Worm (Caenorhabditis elegans) whole organism, late embryonic: ENCODE measurements around the gene C27D6.3.
"Not testable (repeated sequence)": the region's sequence is repeated elsewhere in the genome, so short reads cannot be mapped to it uniquely, and the experiment has no call there.

ENCODE experiments used
- K02D7.2 ChIP-seq: sonication (generic microtip); optimal IDR thresholded peaks from 2 replicates; lab custom pipeline; 2017; ENCODE audit warnings: mild to moderate bottlenecking, missing genetic modification characterization, missing compliant biosample characterization
- K09A11.1 ChIP-seq: sonication (generic microtip); optimal IDR thresholded peaks from 2 replicates; lab custom pipeline; 2017; ENCODE audit warnings: antibody characterized with exemption, mild to moderate bottlenecking, missing genetic modification characterization, missing compliant biosample characterization; ENCODE audit not compliant: insufficient read depth
- Y22D7AL.16 ChIP-seq: sonication (generic microtip); optimal IDR thresholded peaks from 2 replicates; lab custom pipeline; 2016; ENCODE audit warnings: missing genetic modification characterization, missing compliant biosample characterization
- ama-1 ChIP-seq: fragments of 150-350 bp; optimal IDR thresholded peaks from 2 replicates; lab custom pipeline; 2014
- ceh-19 ChIP-seq: fragments of 200-800 bp; sonication (Bioruptor generic); optimal IDR thresholded peaks from 2 replicates; lab custom pipeline; 2018; ENCODE audit warnings: mild to moderate bottlenecking, missing genetic modification characterization, missing compliant biosample characterization
- ceh-2 ChIP-seq: sonication (generic microtip); optimal IDR thresholded peaks from 2 replicates; lab custom pipeline; 2016; ENCODE audit warnings: missing genotype, missing genetic modification characterization, missing compliant biosample characterization
- ceh-22 ChIP-seq: sonication (generic microtip); optimal IDR thresholded peaks from 2 replicates; lab custom pipeline; 2017; ENCODE audit warnings: missing biosample characterization, missing genetic modification characterization
- ceh-30 ChIP-seq: fragments of 150-350 bp; optimal IDR thresholded peaks from 2 replicates; lab custom pipeline; 2014; ENCODE audit warnings: missing biosample characterization, missing genetic modification characterization
- ceh-45 ChIP-seq: fragments of 200-800 bp; sonication (Bioruptor generic); IDR thresholded peaks from 2 replicates; pipeline ENCODE4 v1.3.6; 2022; ENCODE audit warnings: missing genetic modification reagents, missing genetic modification characterization, missing compliant biosample characterization
- ceh-48 ChIP-seq: sonication (generic microtip); optimal IDR thresholded peaks from 2 replicates; lab custom pipeline; 2016; ENCODE audit warnings: missing genetic modification characterization, inconsistent platforms, missing compliant biosample characterization
- ceh-9 ChIP-seq: sonication (generic microtip); optimal IDR thresholded peaks from 2 replicates; lab custom pipeline; 2016; ENCODE audit warnings: mild to moderate bottlenecking, missing genetic modification characterization, inconsistent platforms, missing compliant biosample characterization
- dmd-4 ChIP-seq: sonication (generic microtip); optimal IDR thresholded peaks from 2 replicates; lab custom pipeline; 2016; ENCODE audit warnings: borderline replicate concordance, missing genetic modification characterization, missing compliant biosample characterization
- elt-2 ChIP-seq: sonication (generic microtip); optimal IDR thresholded peaks from 2 replicates; lab custom pipeline; 2016; ENCODE audit warnings: missing genetic modification reagents, missing genetic modification characterization, missing compliant biosample characterization
- elt-4 ChIP-seq: sonication (generic microtip); optimal IDR thresholded peaks from 2 replicates; lab custom pipeline; 2016; ENCODE audit warnings: missing genetic modification characterization, missing compliant biosample characterization
- fax-1 ChIP-seq: sonication (generic microtip); optimal IDR thresholded peaks from 2 replicates; lab custom pipeline; 2016; ENCODE audit warnings: missing genotype, missing genetic modification characterization, missing compliant biosample characterization
- fkh-10 ChIP-seq: fragments of 150-350 bp; optimal IDR thresholded peaks from 2 replicates; lab custom pipeline; 2014; ENCODE audit warnings: missing biosample characterization, missing genetic modification reagents, missing genetic modification characterization
- fkh-6 ChIP-seq: sonication (generic microtip); optimal IDR thresholded peaks from 2 replicates; lab custom pipeline; 2016; ENCODE audit warnings: missing genetic modification characterization, missing compliant biosample characterization
- gmeb-2 ChIP-seq: sonication (generic microtip); optimal IDR thresholded peaks from 2 replicates; lab custom pipeline; 2016; ENCODE audit warnings: missing genetic modification characterization, inconsistent platforms, missing compliant biosample characterization
- hlh-13 ChIP-seq: fragments of 200-800 bp; sonication (Bioruptor generic); optimal IDR thresholded peaks from 2 replicates; lab custom pipeline; 2018; ENCODE audit warnings: mild to moderate bottlenecking, missing genetic modification characterization, missing compliant biosample characterization
- hlh-8 ChIP-seq: sonication (generic microtip); optimal IDR thresholded peaks from 2 replicates; lab custom pipeline; 2016; ENCODE audit warnings: missing genotype, missing genetic modification characterization, missing compliant biosample characterization
- lim-6 ChIP-seq: sonication (generic microtip); optimal IDR thresholded peaks from 2 replicates; lab custom pipeline; 2016; ENCODE audit warnings: missing genetic modification characterization, missing compliant biosample characterization
- lin-11 ChIP-seq: fragments of 200-800 bp; sonication (Bioruptor generic); optimal IDR thresholded peaks from 2 replicates; lab custom pipeline; 2018; ENCODE audit warnings: mild to moderate bottlenecking, missing genetic modification characterization, missing compliant biosample characterization
- madf-2 ChIP-seq: sonication (generic microtip); optimal IDR thresholded peaks from 2 replicates; lab custom pipeline; 2017; ENCODE audit warnings: missing genetic modification characterization, missing compliant biosample characterization
- mec-3 ChIP-seq: sonication (generic microtip); optimal IDR thresholded peaks from 2 replicates; lab custom pipeline; 2016; ENCODE audit warnings: borderline replicate concordance, missing genetic modification characterization, missing compliant biosample characterization
- nhr-11 ChIP-seq: fragments of 150-350 bp; optimal IDR thresholded peaks from 2 replicates; lab custom pipeline; 2014; ENCODE audit warnings: missing biosample characterization, missing genetic modification characterization
- nhr-232 ChIP-seq: sonication (generic microtip); optimal IDR thresholded peaks from 2 replicates; lab custom pipeline; 2016; ENCODE audit warnings: missing genetic modification characterization, missing compliant biosample characterization
- npax-4 ChIP-seq: sonication (generic microtip); optimal IDR thresholded peaks from 2 replicates; lab custom pipeline; 2016; ENCODE audit warnings: missing genetic modification characterization, missing compliant biosample characterization
- odd-2 ChIP-seq: sonication (generic microtip); optimal IDR thresholded peaks from 2 replicates; lab custom pipeline; 2017; ENCODE audit warnings: antibody characterized with exemption, mild to moderate bottlenecking, missing genetic modification characterization, missing compliant biosample characterization
- pag-3 ChIP-seq: sonication (generic microtip); optimal IDR thresholded peaks from 2 replicates; lab custom pipeline; 2016; ENCODE audit warnings: missing compliant biosample characterization, missing genetic modification characterization, borderline replicate concordance
- pat-9 ChIP-seq: fragments of 200-800 bp; sonication (Bioruptor generic); optimal IDR thresholded peaks from 2 replicates; lab custom pipeline; 2018; ENCODE audit warnings: mild to moderate bottlenecking, missing genetic modification characterization, moderate library complexity, missing compliant biosample characterization
- pax-1 ChIP-seq: fragments of 150-350 bp; optimal IDR thresholded peaks from 2 replicates; lab custom pipeline; 2014; ENCODE audit warnings: missing biosample characterization, missing genetic modification characterization
- pha-2 ChIP-seq: sonication (generic microtip); optimal IDR thresholded peaks from 2 replicates; lab custom pipeline; 2017; ENCODE audit warnings: mild to moderate bottlenecking, missing genetic modification characterization, missing compliant biosample characterization
- pha-4 ChIP-seq: fragments of 150-350 bp; optimal IDR thresholded peaks from 2 replicates; lab custom pipeline; 2018; ENCODE audit warnings: missing biosample characterization, missing genetic modification reagents, missing genetic modification characterization
- pqm-1 ChIP-seq: sonication (generic microtip); optimal IDR thresholded peaks from 2 replicates; lab custom pipeline; 2016; ENCODE audit warnings: missing genetic modification characterization, missing compliant biosample characterization
- rnt-1 ChIP-seq: sonication (generic microtip); optimal IDR thresholded peaks from 2 replicates; lab custom pipeline; 2016; ENCODE audit warnings: missing genetic modification characterization, missing compliant biosample characterization
- sox-4 ChIP-seq: sonication (generic microtip); optimal IDR thresholded peaks from 2 replicates; lab custom pipeline; 2017; ENCODE audit warnings: mild to moderate bottlenecking, missing genetic modification characterization, inconsistent platforms, missing compliant biosample characterization
- syd-9 ChIP-seq: sonication (generic microtip); optimal IDR thresholded peaks from 2 replicates; lab custom pipeline; 2016; ENCODE audit warnings: mild to moderate bottlenecking, missing genetic modification characterization, moderate library complexity, missing compliant biosample characterization
- ttx-3 ChIP-seq: sonication (generic microtip); optimal IDR thresholded peaks from 2 replicates; lab custom pipeline; 2016; ENCODE audit warnings: missing genetic modification reagents, missing genetic modification characterization, missing compliant biosample characterization
- unc-3 ChIP-seq, 2 experiments: fragments of 200-800 bp in 1 of 2; sonication (Bioruptor generic) in 1 of 2; sonication (generic microtip) in 1 of 2; conservative IDR thresholded peaks in 1 of 2; optimal IDR thresholded peaks in 1 of 2; 2 replicates each; pipeline versions ENCODE4 v1.3.6 to Lab custom; 2016 to 2022; ENCODE audit warnings: missing compliant biosample characterization in 2 of 2, missing genetic modification characterization in 2 of 2, missing genetic modification reagents in 1 of 2
- unc-42 ChIP-seq: sonication (generic microtip); optimal IDR thresholded peaks from 2 replicates; lab custom pipeline; 2016; ENCODE audit warnings: missing genotype, missing genetic modification characterization, missing compliant biosample characterization
- unc-55 ChIP-seq: sonication (generic microtip); optimal IDR thresholded peaks from 2 replicates; lab custom pipeline; 2017; ENCODE audit warnings: missing biosample characterization, missing genetic modification reagents, missing genetic modification characterization
- unc-86 ChIP-seq: sonication (generic microtip); optimal IDR thresholded peaks from 2 replicates; lab custom pipeline; 2016; ENCODE audit warnings: missing genetic modification characterization, missing compliant biosample characterization

Gene C27D6.3

ce11 chrII:5170932-5171331 is 3.3 kb downstream of the C27D6.3 start, which contains the start of gene srb-1:
srb-1 (minus strand) TSS chrII:5171032.
- TF ChIP-seq pax-1 (tag; lab: Kevin White, UChicago) (no peak), fkh-6 (tag; lab: Kevin White, UChicago) (no peak), unc-42 (tag; lab: Kevin White, UChicago) (no peak), pqm-1 (tag; lab: Kevin White, UChicago) (no peak)

ce11 chrII:5166738-5167137 is 7.5 kb downstream of the C27D6.3 start, which contains the start of gene srb-3:
srb-3 (minus strand) TSS chrII:5166838.
- no peak for TF ChIP-seq lim-6 (tag; lab: Kevin White, UChicago)
- no peak for TF ChIP-seq ceh-48 (tag; lab: Kevin White, UChicago)
- no peak for TF ChIP-seq ceh-45
- TF ChIP-seq lin-11 (tag; lab: Kevin White, UChicago) = no peak
- TF ChIP-seq ceh-30 (tag; lab: Kevin White, UChicago) = no peak

- no peak for TF ChIP-seq ceh-22
- TF ChIP-seq hlh-8 = no peak
- no peak for TF ChIP-seq unc-86 (tag; lab: Kevin White, UChicago)
- TF ChIP-seq ceh-30 (tag; lab: Kevin White, UChicago) = no peak
- no peak for TF ChIP-seq ama-1 (lab: Kevin White, UChicago)
- TF ChIP-seq pat-9 (tag; lab: Kevin White, UChicago) = no peak
- TF ChIP-seq, all 69 proteins: peak for 0
These were observed 11.0 kb downstream of the C27D6.3 start, which contains the start of gene srb-5 for ce11 chrII:5163283-5163682. srb-5 (minus strand) TSS chrII:5163383.

- TF ChIP-seq K09A11.1 (tag; lab: Kevin White, UChicago) (no peak), ttx-3 (tag; lab: Kevin White, UChicago) (no peak), sox-4 (tag; lab: Kevin White, UChicago) (no peak), K02D7.2 (tag; lab: Kevin White, UChicago) (no peak), nhr-11 (tag; lab: Kevin White, UChicago) (no peak), elt-4 (no peak), fax-1 (tag; lab: Kevin White, UChicago) (no peak), madf-2 (tag; lab: Kevin White, UChicago) (no peak), hlh-13 (no peak), ceh-30 (tag; lab: Kevin White, UChicago) (no peak), unc-3 (GFP tag; conservative IDR thresholded peaks at IDR 0.05; lab: Robert Waterston, UW) (no peak), unc-3 (tag; optimal IDR thresholded peaks at IDR 0.05; lab: Kevin White, UChicago) (no peak), unc-55 (no peak), syd-9 (tag; lab: Kevin White, UChicago) (no peak), pag-3 (no peak), Y22D7AL.16 (tag; lab: Kevin White, UChicago) (no peak), fkh-10 (no peak), pha-2 (no peak), ceh-2 (tag; lab: Kevin White, UChicago) (no peak)
These were observed 13.2 kb downstream of the C27D6.3 start, which contains the start of gene C27D6.11 for ce11 chrII:5161102-5161501. C27D6.11 (minus strand) TSS chrII:5161202.

ce11 chrII:5158774-5159173 is 15.5 kb downstream of the C27D6.3 start, which contains the start of gene F58A6.9:
F58A6.9 (minus strand) TSS chrII:5158874.
- not testable (repeated sequence) for TF ChIP-seq lim-6 (tag; lab: Kevin White, UChicago); nhr-232 (tag; lab: Kevin White, UChicago); ama-1 (lab: Kevin White, UChicago)

ce11 chrII:5157525-5157924 is 16.7 kb downstream of the C27D6.3 start, which contains the start of gene srb-13:
srb-13 (minus strand) TSS chrII:5157625.
- TF ChIP-seq sox-4 (tag; lab: Kevin White, UChicago) = no peak
- no peak for TF ChIP-seq gmeb-2 (tag; lab: Kevin White, UChicago)
- no peak for TF ChIP-seq ceh-19 (GFP tag; lab: Kevin White, UChicago)
- no peak for TF ChIP-seq ceh-9 (tag; lab: Kevin White, UChicago)
- TF ChIP-seq pha-4 (tag; lab: Kevin White, UChicago) = no peak
- TF ChIP-seq odd-2 (tag; lab: Kevin White, UChicago) = no peak
- no peak for TF ChIP-seq npax-4
- no peak for TF ChIP-seq mec-3 (tag; lab: Kevin White, UChicago)
- no peak for TF ChIP-seq elt-2 (tag; lab: Kevin White, UChicago)
- no peak for TF ChIP-seq rnt-1 (tag; lab: Kevin White, UChicago)
- no peak for TF ChIP-seq dmd-4 (tag; lab: Kevin White, UChicago)
- TF ChIP-seq fkh-6 (tag; lab: Kevin White, UChicago) = no peak
- TF ChIP-seq ceh-48 (tag; lab: Kevin White, UChicago) = no peak
